Worm (Caenorhabditis elegans): ENCODE results near the gene F10G7.12.
A peak's percentile ranks its signal among the peaks of the same experiment; 100 is the strongest.

Gene F10G7.12

DNA sequence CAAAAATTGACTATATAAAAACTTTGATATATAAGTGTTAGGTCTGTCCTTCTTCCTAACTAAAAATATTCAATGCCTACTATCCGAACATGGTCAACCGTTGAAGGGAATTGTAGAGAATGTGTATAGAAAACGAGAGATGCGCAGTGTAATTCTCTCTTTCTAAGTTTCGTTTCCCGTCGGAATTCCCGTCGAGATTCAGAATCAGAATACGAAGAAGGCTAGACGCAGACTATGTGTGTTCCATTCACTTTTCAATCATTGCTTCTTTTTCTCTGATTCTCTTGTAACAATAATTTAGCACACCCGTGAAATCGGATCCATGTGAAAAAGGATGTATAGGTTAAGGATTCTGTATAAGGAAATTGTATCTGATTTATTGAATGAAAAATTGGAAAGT lies 44.9 kb downstream of the F10G7.12 start:
- TF ChIP-seq hlh-6 (tag; optimal IDR thresholded peaks at IDR 0.05) (no peak), ahr-1 (tag; optimal IDR thresholded peaks at IDR 0.05) (no peak), ttx-3 (tag; optimal IDR thresholded peaks at IDR 0.05) (no peak), nhr-11 (tag; optimal IDR thresholded peaks at IDR 0.05) (no peak), unc-42 (tag; optimal IDR thresholded peaks at IDR 0.05) (no peak), ceh-45 (GFP tag; IDR thresholded peaks at IDR 0.05) (no peak)

DNA sequence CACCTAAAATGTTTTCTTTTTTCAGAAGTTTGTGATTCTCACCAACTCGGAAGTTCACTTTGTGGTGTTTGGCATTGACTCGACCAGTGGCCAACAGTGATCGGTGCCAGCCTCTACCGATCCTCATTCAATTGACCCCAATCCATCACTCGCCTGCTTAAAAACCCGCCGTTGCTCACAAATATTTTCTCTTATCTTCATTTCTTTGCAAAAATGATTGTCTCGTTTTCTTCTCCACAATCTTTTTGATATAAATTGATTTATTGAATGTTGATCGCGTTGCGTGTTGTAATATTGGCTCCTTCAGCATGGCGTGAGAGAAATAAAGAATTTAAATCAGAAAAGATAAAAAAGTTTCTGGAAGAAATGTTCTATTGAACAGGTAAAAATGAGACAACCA lies 47.0 kb downstream of the F10G7.12 start:
- TF ChIP-seq elt-4 (tag; optimal IDR thresholded peaks at IDR 0.05): no peak
- TF ChIP-seq pat-9 (tag; optimal IDR thresholded peaks at IDR 0.05): no peak
- TF ChIP-seq K09A11.1 (tag; optimal IDR thresholded peaks at IDR 0.05; ENCODE audit: insufficient read depth): no peak
- TF ChIP-seq ceh-6 (GFP tag; optimal IDR thresholded peaks at IDR 0.05): no peak
- TF ChIP-seq ceh-34 (tag; optimal IDR thresholded peaks at IDR 0.05): no peak
- TF ChIP-seq ceh-9 (tag; optimal IDR thresholded peaks at IDR 0.05): no peak
- no peak for TF ChIP-seq hlh-30 (tag; optimal IDR thresholded peaks at IDR 0.05; ENCODE audit: insufficient read depth)
- no peak for TF ChIP-seq hlh-13 (GFP tag; optimal IDR thresholded peaks at IDR 0.05)
- no peak for TF ChIP-seq pqm-1 (tag; optimal IDR thresholded peaks at IDR 0.05)
- TF ChIP-seq pha-2 (tag; optimal IDR thresholded peaks at IDR 0.05): no peak
- TF ChIP-seq fkh-6 (tag; optimal IDR thresholded peaks at IDR 0.05): no peak
- no peak for TF ChIP-seq sdc-2 (tag; optimal IDR thresholded peaks at IDR 0.05)
- no peak for TF ChIP-seq sox-4 (tag; optimal IDR thresholded peaks at IDR 0.05)
- TF ChIP-seq unc-3 (GFP tag; conservative IDR thresholded peaks at IDR 0.05): no peak
- TF ChIP-seq unc-3 (tag; optimal IDR thresholded peaks at IDR 0.05): no peak
- TF ChIP-seq hlh-15 (tag; optimal IDR thresholded peaks at IDR 0.05): no peak
- TF ChIP-seq fax-1 (tag; optimal IDR thresholded peaks at IDR 0.05): no peak
- no peak for TF ChIP-seq mec-3 (tag; optimal IDR thresholded peaks at IDR 0.05; ENCODE audit: borderline replicate concordance)
- TF ChIP-seq ets-4 (tag; optimal IDR thresholded peaks at IDR 0.05): no peak
- no peak for TF ChIP-seq dmd-4 (tag; optimal IDR thresholded peaks at IDR 0.05; ENCODE audit: borderline replicate concordance)
- no peak for TF ChIP-seq rnt-1 (tag; optimal IDR thresholded peaks at IDR 0.05)

DNA sequence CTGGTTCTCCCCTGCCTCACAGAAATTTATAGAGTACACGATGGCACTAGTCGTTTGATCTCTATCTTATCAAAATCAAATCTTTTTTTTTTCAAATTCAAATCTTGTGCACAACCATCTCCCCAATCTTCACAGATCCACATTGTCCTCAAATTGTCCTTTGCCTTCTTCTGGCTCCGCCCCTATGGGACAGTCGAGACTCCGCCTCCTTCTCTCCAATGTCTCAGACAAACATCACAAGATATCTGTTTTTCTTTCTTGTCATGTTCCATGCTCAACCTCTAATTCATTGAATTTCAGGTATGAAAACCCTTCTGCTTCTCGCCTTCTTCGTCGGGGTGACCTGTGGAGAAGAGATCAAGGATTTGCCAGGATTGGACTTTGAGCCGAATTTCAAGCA lies 47.8 kb downstream of the F10G7.12 start, which contains the start of gene ctsa-1.1:
Gene ctsa-1.1, plus strand, starts transcription at position 301 of the 400 bp plus-strand sequence.
- TF ChIP-seq C08G9.2 (tag; optimal IDR thresholded peaks at IDR 0.05) (no peak), gmeb-2 (tag; optimal IDR thresholded peaks at IDR 0.05) (no peak), syd-9 (tag; optimal IDR thresholded peaks at IDR 0.05) (no peak), dmd-4 (tag; optimal IDR thresholded peaks at IDR 0.05; ENCODE audit: borderline replicate concordance) (no peak), ceh-34 (tag; optimal IDR thresholded peaks at IDR 0.05) (no peak), ceh-2 (tag; optimal IDR thresholded peaks at IDR 0.05) (no peak), K02D7.2 (tag; optimal IDR thresholded peaks at IDR 0.05) (no peak)

DNA sequence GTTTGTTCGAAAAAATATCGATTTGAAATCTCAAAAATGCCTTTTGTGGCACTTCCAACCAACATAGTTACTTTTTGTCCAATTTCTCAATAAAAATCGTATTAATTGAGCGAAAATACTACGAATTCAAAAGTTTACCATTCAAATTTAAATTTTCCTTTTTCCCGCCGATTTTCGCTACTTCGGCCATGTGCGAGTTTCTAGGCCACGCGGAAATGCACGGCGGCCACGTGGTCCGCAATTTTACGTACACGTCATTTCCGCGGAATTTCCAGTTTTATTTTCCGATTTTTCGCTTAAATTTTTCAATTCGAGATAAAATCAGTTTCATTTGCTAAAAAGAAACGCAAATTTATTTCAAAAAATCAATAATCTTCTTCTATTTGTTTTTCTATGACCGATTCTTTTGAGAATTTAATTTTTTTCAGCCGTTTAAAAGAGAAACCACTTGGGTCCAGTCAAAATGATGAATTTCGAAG lies 50.4 kb downstream of the F10G7.12 start, which contains the start of gene eas-1:
Gene eas-1, plus strand, starts transcription at position 429 of the 479 bp plus-strand sequence.
- TF ChIP-seq lim-6 (tag; optimal IDR thresholded peaks at IDR 0.05): peak; percentile 59
- peak; percentile 9 for TF ChIP-seq ttx-3 (tag; optimal IDR thresholded peaks at IDR 0.05)
- peak; percentile 19 for TF ChIP-seq madf-2 (tag; optimal IDR thresholded peaks at IDR 0.05)
- peak; percentile 30 for TF ChIP-seq unc-55 (GFP tag; optimal IDR thresholded peaks at IDR 0.05)
- peak; percentile 74 for TF ChIP-seq zip-5 (tag; optimal IDR thresholded peaks at IDR 0.05)
- TF ChIP-seq C08G9.2 (tag; optimal IDR thresholded peaks at IDR 0.05): peak; percentile 98
- TF ChIP-seq hlh-6 (tag; optimal IDR thresholded peaks at IDR 0.05): no peak
- peak; percentile 93 for TF ChIP-seq tbx-7 (tag; optimal IDR thresholded peaks at IDR 0.05)
- no peak for TF ChIP-seq pros-1 (tag; optimal IDR thresholded peaks at IDR 0.05)
- TF ChIP-seq ceh-31 (tag; optimal IDR thresholded peaks at IDR 0.05): peak; percentile 96
- peak; percentile 50 for TF ChIP-seq unc-42 (tag; optimal IDR thresholded peaks at IDR 0.05)
- peak; percentile 88 for TF ChIP-seq hlh-8 (tag; optimal IDR thresholded peaks at IDR 0.05)
- TF ChIP-seq unc-3 (GFP tag; conservative IDR thresholded peaks at IDR 0.05): no peak
- peak; percentile 21 for TF ChIP-seq unc-3 (tag; optimal IDR thresholded peaks at IDR 0.05)
- TF ChIP-seq F13H6.1 (tag; optimal IDR thresholded peaks at IDR 0.05): peak; percentile 54
- TF ChIP-seq fkh-6 (tag; optimal IDR thresholded peaks at IDR 0.05): peak; percentile 34
- TF ChIP-seq nhr-232 (tag; optimal IDR thresholded peaks at IDR 0.05): no peak
- peak; percentile 65 for TF ChIP-seq ceh-14 (tag; optimal IDR thresholded peaks at IDR 0.05)
- peak; percentile 46 for TF ChIP-seq pqm-1 (tag; optimal IDR thresholded peaks at IDR 0.05)
- TF ChIP-seq eyg-1 (tag; optimal IDR thresholded peaks at IDR 0.05): peak; percentile 64
- TF ChIP-seq hlh-30 (tag; optimal IDR thresholded peaks at IDR 0.05; ENCODE audit: insufficient read depth): peak; percentile 83
- TF ChIP-seq fkh-10 (GFP tag; optimal IDR thresholded peaks at IDR 0.05): no peak
- peak; percentile 77 for TF ChIP-seq mec-3 (tag; optimal IDR thresholded peaks at IDR 0.05; ENCODE audit: borderline replicate concordance)
- TF ChIP-seq odd-2 (tag; optimal IDR thresholded peaks at IDR 0.05): no peak
- peak; percentile 17 for TF ChIP-seq ceh-18 (tag; optimal IDR thresholded peaks at IDR 0.05)
- TF ChIP-seq ceh-2 (tag; optimal IDR thresholded peaks at IDR 0.05): peak; percentile 89
- no peak for TF ChIP-seq ahr-1 (tag; optimal IDR thresholded peaks at IDR 0.05)
